Worm (Caenorhabditis elegans) whole organism, midembryonic: ENCODE results near the gene M110.8.

Experiments used
- T22C8.4 ChIP-seq: fragments of 200-800 bp; sonication (Bioruptor generic); IDR thresholded peaks from 2 replicates; pipeline ENCODE4 v1.3.6; 2022; ENCODE audit warnings: missing genetic modification characterization, missing compliant biosample characterization
- flt-1 ChIP-seq: fragments of 200-800 bp; sonication (Bioruptor generic); IDR thresholded peaks from 2 replicates; pipeline ENCODE4 v1.3.6; 2022; ENCODE audit warnings: missing genetic modification characterization, missing compliant biosample characterization
- ztf-23 ChIP-seq: fragments of 200-800 bp; sonication (Bioruptor generic); IDR thresholded peaks from 2 replicates; pipeline ENCODE4 v1.3.6; 2022; ENCODE audit warnings: missing genetic modification reagents, missing genetic modification characterization, missing compliant biosample characterization

DNA sequence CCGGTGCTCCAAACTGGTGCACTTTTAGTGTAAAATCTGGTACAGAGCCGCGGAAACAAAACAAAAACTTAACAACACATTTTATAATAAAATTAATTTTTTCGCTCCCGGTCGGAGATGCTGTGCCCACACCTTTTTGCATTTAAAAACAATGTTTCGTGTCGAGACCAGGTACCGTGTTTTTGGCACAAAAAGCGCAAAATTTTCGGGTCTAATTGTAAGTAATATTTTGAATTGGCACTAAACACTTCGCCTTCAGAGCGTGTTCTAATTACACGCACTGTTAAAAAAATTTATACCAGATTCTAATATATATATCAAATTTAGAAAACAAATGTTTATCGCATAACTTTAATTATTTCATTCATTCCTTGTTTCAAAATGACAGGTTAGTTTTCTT lies 27.9 kb downstream of the M110.8 start, which contains the start of gene dylt-3:
- no peak for TF ChIP-seq ztf-23 (GFP tag; lab: Robert Waterston, UW)
- TF ChIP-seq T22C8.4 = no peak
- TF ChIP-seq flt-1 (GFP tag; lab: Robert Waterston, UW) = no peak
